Fruit fly (Drosophila melanogaster) whole organism, embryonic: Measurements from ENCODE around the gene CG4297.

Experiments used
- Blimp-1 ChIP-seq: fragments of 200-800 bp; sonication (Bioruptor generic); optimal IDR thresholded peaks from 3 replicates; lab custom pipeline; 2018; ENCODE audit warnings: missing biosample characterization, missing genetic modification characterization, mild to moderate bottlenecking, moderate library complexity, missing genetic modification reagents
- Bteb2 ChIP-seq: fragments of 200-800 bp; sonication (Bioruptor generic); optimal IDR thresholded peaks from 2 replicates; lab custom pipeline; 2016; ENCODE audit warnings: missing biosample characterization, missing genetic modification characterization
- C15 ChIP-seq: fragments of 200-800 bp; sonication (Bioruptor generic); IDR thresholded peaks from 3 replicates; pipeline ENCODE4 v1.3.6; 2022; ENCODE audit warnings: missing biosample characterization, missing genetic modification characterization
- CG10543 ChIP-seq: fragments of 200-800 bp; sonication (Bioruptor generic); optimal IDR thresholded peaks from 3 replicates; lab custom pipeline; 2017; ENCODE audit warnings: missing biosample characterization, mild to moderate bottlenecking, missing genetic modification characterization, moderate library complexity
- CG12155 ChIP-seq: fragments of 200-800 bp; sonication (Bioruptor generic); optimal IDR thresholded peaks from 3 replicates; lab custom pipeline; 2016; ENCODE audit warnings: missing biosample characterization, missing genetic modification characterization
- CG12219 ChIP-seq: fragments of 200-800 bp; sonication (Bioruptor generic); optimal IDR thresholded peaks from 3 replicates; lab custom pipeline; 2018; ENCODE audit warnings: missing biosample characterization, mild to moderate bottlenecking, missing genetic modification characterization
- CG17802 ChIP-seq: fragments of 200-800 bp; sonication (Bioruptor generic); optimal IDR thresholded peaks from 2 replicates; lab custom pipeline; 2018; ENCODE audit warnings: missing biosample characterization, mild to moderate bottlenecking, missing genetic modification characterization, moderate library complexity
- CG2116 ChIP-seq: fragments of 200-800 bp; sonication (Bioruptor generic); optimal IDR thresholded peaks from 3 replicates; lab custom pipeline; 2018; ENCODE audit warnings: missing biosample characterization, mild to moderate bottlenecking, missing genetic modification characterization
- CG30403 ChIP-seq: fragments of 200-800 bp; sonication (Bioruptor generic); optimal IDR thresholded peaks from 3 replicates; lab custom pipeline; 2016; ENCODE audit warnings: missing biosample characterization, missing genetic modification characterization
- CG30431 ChIP-seq: fragments of 200-800 bp; sonication (Bioruptor generic); optimal IDR thresholded peaks from 2 replicates; lab custom pipeline; 2017; ENCODE audit warnings: missing biosample characterization, missing genetic modification characterization
- CG4328 ChIP-seq: fragments of 200-800 bp; sonication (Bioruptor generic); optimal IDR thresholded peaks from 3 replicates; lab custom pipeline; 2017; ENCODE audit warnings: missing biosample characterization, missing genetic modification reagents, missing genetic modification characterization
- CG8281 ChIP-seq: fragments of 200-800 bp; sonication (Bioruptor generic); optimal IDR thresholded peaks from 2 replicates; lab custom pipeline; 2018; ENCODE audit warnings: missing biosample characterization, mild to moderate bottlenecking, missing genetic modification characterization, moderate library complexity
- CG8290 ChIP-seq, 3 experiments: fragments of 200-800 bp; sonication (Bioruptor generic); optimal IDR thresholded peaks; 2 replicates each; lab custom pipeline; 2016 to 2019; ENCODE audit warnings: missing biosample characterization in 3 of 3, missing genetic modification characterization in 3 of 3, mild to moderate bottlenecking in 2 of 3, moderate library complexity in 1 of 3
- CG9727 ChIP-seq: fragments of 200-800 bp; sonication (Bioruptor generic); optimal IDR thresholded peaks from 3 replicates; lab custom pipeline; 2017; ENCODE audit warnings: missing biosample characterization, mild to moderate bottlenecking, missing genetic modification characterization
- CG9876 ChIP-seq: fragments of 200-800 bp; sonication (Bioruptor generic); optimal IDR thresholded peaks from 2 replicates; lab custom pipeline; 2016; ENCODE audit warnings: missing biosample characterization, missing genetic modification characterization
- CrebB ChIP-seq: fragments of 200-800 bp; sonication (Bioruptor generic); optimal IDR thresholded peaks from 3 replicates; lab custom pipeline; 2018; ENCODE audit warnings: missing biosample characterization, mild to moderate bottlenecking, missing genetic modification characterization
- Ets65A ChIP-seq: fragments of 200-800 bp; sonication (Bioruptor generic); peaks from one replicate; lab custom pipeline; 2016; ENCODE audit warnings: missing biosample characterization, missing genetic modification characterization
- Fer3 ChIP-seq: fragments of 200-800 bp; sonication (Bioruptor generic); optimal IDR thresholded peaks from 2 replicates; lab custom pipeline; 2018; ENCODE audit warnings: missing biosample characterization, mild to moderate bottlenecking, missing genetic modification characterization, moderate library complexity
- HHEX ChIP-seq: fragments of 200-800 bp; sonication (Bioruptor generic); optimal IDR thresholded peaks from 3 replicates; lab custom pipeline; 2017; ENCODE audit warnings: missing biosample characterization, mild to moderate bottlenecking, missing genetic modification characterization, missing genetic modification reagents
- HLH4C ChIP-seq: fragments of 200-800 bp; sonication (Bioruptor generic); IDR thresholded peaks from 3 replicates; pipeline ENCODE4 v1.3.6; 2022; ENCODE audit warnings: missing biosample characterization, missing genetic modification characterization; ENCODE audit not compliant: partially characterized antibody
- Hand ChIP-seq: fragments of 200-800 bp; sonication (Bioruptor generic); optimal IDR thresholded peaks from 2 replicates; lab custom pipeline; 2017; ENCODE audit warnings: mild to moderate bottlenecking, missing biosample characterization, missing genetic modification reagents, missing genetic modification characterization
- HmgZ ChIP-seq: fragments of 200-800 bp; sonication (Bioruptor generic); optimal IDR thresholded peaks from 2 replicates; lab custom pipeline; 2018; ENCODE audit warnings: missing biosample characterization, mild to moderate bottlenecking, missing genetic modification characterization
- Hr51 ChIP-seq, 2 experiments: fragments of 200-800 bp; sonication (Bioruptor generic); optimal IDR thresholded peaks; 2 replicates in 1 of 2; 3 replicates in 1 of 2; lab custom pipeline; 2016 to 2018; ENCODE audit warnings: missing biosample characterization in 2 of 2, missing genetic modification characterization in 2 of 2, mild to moderate bottlenecking in 1 of 2, moderate library complexity in 1 of 2
- Jarid2 ChIP-seq: fragments of 200-800 bp; sonication (Bioruptor generic); optimal IDR thresholded peaks from 3 replicates; lab custom pipeline; 2017; ENCODE audit warnings: mild to moderate bottlenecking, missing biosample characterization, missing genetic modification reagents, missing genetic modification characterization
- MTF-1 ChIP-seq: fragments of 200-800 bp; sonication (Bioruptor generic); optimal IDR thresholded peaks from 2 replicates; lab custom pipeline; 2018; ENCODE audit warnings: missing biosample characterization, mild to moderate bottlenecking, missing genetic modification characterization, borderline replicate concordance
- Nf-YB ChIP-seq: fragments of 200-800 bp; sonication (Bioruptor generic); optimal IDR thresholded peaks from 3 replicates; lab custom pipeline; 2019; ENCODE audit warnings: missing biosample characterization, mild to moderate bottlenecking, missing genetic modification characterization, moderate library complexity
- TFAM ChIP-seq: fragments of 200-800 bp; sonication (Bioruptor generic); optimal IDR thresholded peaks from 2 replicates; lab custom pipeline; 2017; ENCODE audit warnings: missing biosample characterization, missing genetic modification characterization, inconsistent platforms
- amos ChIP-seq: fragments of 200-800 bp; sonication (Bioruptor generic); IDR thresholded peaks from 2 replicates; pipeline ENCODE4 v1.3.6; 2022; ENCODE audit warnings: missing biosample characterization, missing genetic modification characterization; ENCODE audit not compliant: partially characterized antibody
- aop ChIP-seq: fragments of 200-800 bp; sonication (Bioruptor generic); IDR thresholded peaks from 2 replicates; pipeline ENCODE4 v1.3.6; 2022; ENCODE audit warnings: missing biosample characterization, missing genetic modification characterization
- bbx ChIP-seq: fragments of 200-800 bp; sonication (Bioruptor generic); IDR thresholded peaks from 2 replicates; pipeline ENCODE4 v1.3.6; 2022; ENCODE audit warnings: missing biosample characterization, missing genetic modification characterization; ENCODE audit not compliant: partially characterized antibody
- cg ChIP-seq: fragments of 200-800 bp; sonication (Bioruptor generic); optimal IDR thresholded peaks from 3 replicates; lab custom pipeline; 2019; ENCODE audit warnings: missing biosample characterization, mild to moderate bottlenecking, missing genetic modification characterization, moderate library complexity
- dpn ChIP-seq, 2 experiments: fragments of 200-800 bp; sonication (Bioruptor generic); optimal IDR thresholded peaks; 3 replicates each; lab custom pipeline; 2016; ENCODE audit warnings: missing biosample characterization in 2 of 2, missing genetic modification characterization in 2 of 2
- ems ChIP-seq: fragments of 200-800 bp; sonication (Bioruptor generic); optimal IDR thresholded peaks from 3 replicates; lab custom pipeline; 2016; ENCODE audit warnings: missing biosample characterization, missing genetic modification characterization
- ftz-f1 ChIP-seq: fragments of 200-800 bp; sonication (Bioruptor generic); optimal IDR thresholded peaks from 2 replicates; lab custom pipeline; 2016; ENCODE audit warnings: missing biosample characterization, missing genetic modification characterization
- gcm ChIP-seq: fragments of 200-800 bp; sonication (Bioruptor generic); optimal IDR thresholded peaks from 2 replicates; lab custom pipeline; 2019; ENCODE audit warnings: missing biosample characterization, mild to moderate bottlenecking, missing genetic modification characterization, moderate library complexity
- ind ChIP-seq: fragments of 200-800 bp; sonication (Bioruptor generic); optimal IDR thresholded peaks from 3 replicates; lab custom pipeline; 2016; ENCODE audit warnings: missing biosample characterization, missing genetic modification characterization
- jigr1 ChIP-seq: fragments of 200-800 bp; sonication (Bioruptor generic); IDR thresholded peaks from 3 replicates; pipeline ENCODE4 v1.3.6; 2022; ENCODE audit warnings: missing biosample characterization, missing genetic modification characterization
- kay ChIP-seq: fragments of 200-800 bp; sonication (Bioruptor generic); optimal IDR thresholded peaks from 2 replicates; lab custom pipeline; 2016; ENCODE audit warnings: missing biosample characterization, missing genetic modification characterization
- ken ChIP-seq: fragments of 200-800 bp; sonication (Bioruptor generic); IDR thresholded peaks from 3 replicates; pipeline ENCODE4 v1.3.6; 2022; ENCODE audit warnings: missing biosample characterization, missing genetic modification characterization
- klu ChIP-seq: fragments of 200-800 bp; sonication (Bioruptor generic); IDR thresholded peaks from 2 replicates; pipeline ENCODE4 v1.3.6; 2022; ENCODE audit warnings: missing biosample characterization, missing genetic modification characterization
- lov ChIP-seq, 2 experiments: fragments of 200-800 bp in 1 of 2; fragments of >200 bp in 1 of 2; sonication (Bioruptor generic) in 1 of 2; IDR thresholded peaks in 1 of 2; optimal IDR thresholded peaks in 1 of 2; 2 replicates in 1 of 2; 3 replicates in 1 of 2; pipeline versions ENCODE4 v1.3.6 to Lab custom; 2017 to 2022; ENCODE audit warnings: missing biosample characterization in 1 of 2, missing genetic modification characterization in 1 of 2
- prd ChIP-seq, 3 experiments: fragments of >200 bp in 2 of 3; fragments of 200-800 bp in 1 of 3; sonication (Bioruptor generic) in 1 of 3; optimal IDR thresholded peaks in 2 of 3; IDR thresholded peaks in 1 of 3; 2 replicates in 2 of 3; 3 replicates in 1 of 3; pipeline versions ENCODE4 v1.3.6 to Lab custom; 2017 to 2022; ENCODE audit warnings: missing biosample characterization in 1 of 3, missing genetic modification characterization in 1 of 3
- pros ChIP-seq: fragments of 200-800 bp; sonication (Bioruptor generic); optimal IDR thresholded peaks from 3 replicates; lab custom pipeline; 2019; ENCODE audit warnings: missing biosample characterization, mild to moderate bottlenecking, missing genetic modification characterization, moderate library complexity
- pzg ChIP-seq: fragments of 200-800 bp; sonication (Bioruptor generic); optimal IDR thresholded peaks from 3 replicates; lab custom pipeline; 2018; ENCODE audit warnings: missing biosample characterization, mild to moderate bottlenecking, missing genetic modification characterization, moderate library complexity
- schlank ChIP-seq: fragments of 200-800 bp; sonication (Bioruptor generic); optimal IDR thresholded peaks from 2 replicates; lab custom pipeline; 2018; ENCODE audit warnings: missing biosample characterization, mild to moderate bottlenecking, missing genetic modification characterization
- sens-2 ChIP-seq: fragments of 200-800 bp; sonication (Bioruptor generic); IDR thresholded peaks from 2 replicates; pipeline ENCODE4 v1.3.6; 2022; ENCODE audit warnings: missing biosample characterization, missing genetic modification characterization
- usp ChIP-seq: fragments of >200 bp; optimal IDR thresholded peaks from 2 replicates; lab custom pipeline; 2017; ENCODE audit warnings: missing biosample characterization, missing genetic modification characterization

CG4297 gene

dm6 chr2L:478749-479482 is 6.9 kb upstream of the CG4297 start (continued):
- TF ChIP-seq CG12155 (GFP tag; lab: Kevin White, UChicago) (no peak), CG2116 (no peak), CG30403 (GFP tag; lab: Kevin White, UChicago) (no peak), schlank (peak; percentile 38), Hand (GFP tag; lab: Kevin White, UChicago) (peak; percentile 39), HHEX (GFP tag; lab: Kevin White, UChicago) (peak; percentile 68), HLH4C (GFP tag; lab: Robert Waterston, UW) (no peak), Nf-YB (GFP tag; lab: Kevin White, UChicago) (peak; percentile 34), gcm (GFP tag; lab: Kevin White, UChicago) (peak; percentile 40), aop (no peak), CG30431 (GFP tag; lab: Kevin White, UChicago) (no peak), usp (GFP tag; lab: Kevin White, UChicago) (no peak), dpn (GFP tag; optimal IDR thresholded peaks at IDR 0.05; lab: Kevin White, UChicago) (peak in 1 of 2 experiments; percentile 11), MTF-1 (GFP tag; lab: Kevin White, UChicago) (peak; percentile 26), cg (GFP tag; lab: Kevin White, UChicago) (peak; percentile 8), pzg (GFP tag; lab: Kevin White, UChicago) (no peak), Ets65A (GFP tag; lab: Kevin White, UChicago) (peak; percentile 70), CG8290 (GFP tag; optimal IDR thresholded peaks at IDR 0.05; lab: Kevin White, UChicago) (peak; percentile 41), CG8290 (tag; optimal IDR thresholded peaks at IDR 0.05; lab: Kevin White, UChicago) (peak; percentile 47 to 95), pros (peak; percentile 100), TFAM (GFP tag; lab: Kevin White, UChicago) (no peak), ftz-f1 (peak; percentile 79), Hr51 (GFP tag; optimal IDR thresholded peaks at IDR 0.05; lab: Kevin White, UChicago) (no peak), CG9876 (GFP tag; lab: Kevin White, UChicago) (no peak), sens-2 (GFP tag; lab: Robert Waterston, UW) (no peak), Blimp-1 (GFP tag; lab: Kevin White, UChicago) (no peak), amos (no peak), CG12219 (GFP tag; lab: Kevin White, UChicago) (peak; percentile 16), HmgZ (peak; percentile 77), ind (GFP tag; lab: Kevin White, UChicago) (no peak), jigr1 (no peak), Bteb2 (GFP tag; lab: Kevin White, UChicago) (no peak), ken (GFP tag; lab: Robert Waterston, UW) (no peak), lov (optimal IDR thresholded peaks at IDR 0.05; lab: Kevin White, UChicago) (no peak), lov (GFP tag; IDR thresholded peaks at IDR 0.05; lab: Robert Waterston, UW) (no peak), CG17802 (tag; lab: Kevin White, UChicago) (no peak), CG10543 (GFP tag; lab: Kevin White, UChicago) (peak; percentile 96), Fer3 (peak; percentile 24), bbx (GFP tag; lab: Robert Waterston, UW) (no peak), kay (GFP tag; lab: Kevin White, UChicago) (peak; percentile 89), ems (peak; percentile 17), CG4328 (GFP tag; lab: Kevin White, UChicago) (no peak), CrebB (tag; lab: Kevin White, UChicago) (no peak), CG9727 (GFP tag; lab: Kevin White, UChicago) (peak; percentile 11), Jarid2 (GFP tag; lab: Kevin White, UChicago) (no peak), klu (GFP tag; lab: Robert Waterston, UW) (no peak), C15 (no peak), prd (optimal IDR thresholded peaks at IDR 0.05; lab: Kevin White, UChicago) (no peak), prd (GFP tag; IDR thresholded peaks at IDR 0.05; lab: Robert Waterston, UW) (no peak), CG8281 (peak; percentile 3)
